Worm (Caenorhabditis elegans): ENCODE measurements around the gene enpl-1.
A peak's percentile ranks its signal among the peaks of the same experiment; 100 is the strongest.

Gene enpl-1

ce11 chrIV:11118837-11119491, at the start of gene enpl-1, which contains the start of gene imp-2 (continued):
- TF ChIP-seq ztf-22 (GFP tag; optimal IDR thresholded peaks at IDR 0.05), result peak; percentile 48
- peak; percentile 57 for TF ChIP-seq ZK185.1 (tag; optimal IDR thresholded peaks at IDR 0.05; ENCODE audit: poor library complexity, severe bottlenecking)
- peak; percentile 77 for TF ChIP-seq madf-10 (tag; optimal IDR thresholded peaks at IDR 0.05)
- peak; percentile 74 for TF ChIP-seq somi-1 (GFP tag; optimal IDR thresholded peaks at IDR 0.05)
- TF ChIP-seq F57A8.1 (GFP tag; optimal IDR thresholded peaks at IDR 0.05), result peak; percentile 40
- TF ChIP-seq let-607 (tag; optimal IDR thresholded peaks at IDR 0.05), result peak; percentile 100
- peak; percentile 58; the same call in 1 of the 2 replicates for TF ChIP-seq lir-1 (GFP tag; conservative IDR thresholded peaks at IDR 0.05)
- no peak for TF ChIP-seq him-1 (tag; optimal IDR thresholded peaks at IDR 0.05)
- TF ChIP-seq F57C9.4 (tag; optimal IDR thresholded peaks at IDR 0.05), result no peak
- TF ChIP-seq nfyb-1 (GFP tag; IDR thresholded peaks at IDR 0.05), result peak; percentile 100
- no peak for TF ChIP-seq rpc-1 (optimal IDR thresholded peaks at IDR 0.05)
- peak; percentile 5 for TF ChIP-seq rpc-1 (tag; optimal IDR thresholded peaks at IDR 0.05)
- TF ChIP-seq cebp-1 (GFP tag; IDR thresholded peaks at IDR 0.05), result 0 out of 2 replicates have a peak, but pooled peaks have one; percentile 12
- peak; percentile 82 for TF ChIP-seq cebp-1 (tag; optimal IDR thresholded peaks at IDR 0.05)
- TF ChIP-seq B0019.2 (GFP tag; conservative IDR thresholded peaks at IDR 0.05), result no peak
- TF ChIP-seq egl-44 (GFP tag; IDR thresholded peaks at IDR 0.05), result peak; percentile 55; the same call in 1 of the 2 replicates
- TF ChIP-seq tlf-1 (GFP tag; optimal IDR thresholded peaks at IDR 0.05), result peak; percentile 86
- TF ChIP-seq xnd-1 (tag; optimal IDR thresholded peaks at IDR 0.05), result no peak
- TF ChIP-seq F33H1.4 (GFP tag; IDR thresholded peaks at IDR 0.05), result peak; percentile 63
- TF ChIP-seq egrh-3 (GFP tag; IDR thresholded peaks at IDR 0.05), result peak; percentile 69
- peak; percentile 85 for TF ChIP-seq lin-40 (tag; optimal IDR thresholded peaks at IDR 0.05)
- TF ChIP-seq Y79H2A.3 (GFP tag; conservative IDR thresholded peaks at IDR 0.05), result no peak
- peak; percentile 60; the same call in 1 of the 2 replicates for TF ChIP-seq madf-6 (GFP tag; IDR thresholded peaks at IDR 0.05)
- TF ChIP-seq C17E4.6 (GFP tag; IDR thresholded peaks at IDR 0.05), result no peak
- TF ChIP-seq lin-54 (GFP tag; optimal IDR thresholded peaks at IDR 0.05), result peak; percentile 82
- TF ChIP-seq die-1 (tag; optimal IDR thresholded peaks at IDR 0.05), result peak; percentile 12
- no peak for TF ChIP-seq sdz-38 (tag; optimal IDR thresholded peaks at IDR 0.05)
- peak; percentile 34 for TF ChIP-seq F49E8.2 (tag; optimal IDR thresholded peaks at IDR 0.05; ENCODE audit: insufficient read depth)
- peak; percentile 48 for TF ChIP-seq dpl-1 (GFP tag; optimal IDR thresholded peaks at IDR 0.05)
- TF ChIP-seq sptf-2 (GFP tag; optimal IDR thresholded peaks at IDR 0.05), result no peak
- no peak for TF ChIP-seq aptf-2 (GFP tag; conservative IDR thresholded peaks at IDR 0.05)
- TF ChIP-seq ztf-25 (GFP tag; IDR thresholded peaks at IDR 0.05), result 0 out of 2 replicates have a peak, but pooled peaks have one; percentile 30
- peak; percentile 82 for TF ChIP-seq nhr-90 (tag; optimal IDR thresholded peaks at IDR 0.05)
- TF ChIP-seq B0261.1 (tag; optimal IDR thresholded peaks at IDR 0.05), result no peak
- peak; percentile 65 for TF ChIP-seq tbp1 (GFP tag; optimal IDR thresholded peaks at IDR 0.05)
- no peak for TF ChIP-seq mxl-1 (tag; optimal IDR thresholded peaks at IDR 0.05)
- peak; percentile 21 for TF ChIP-seq F23B12.7 (tag; optimal IDR thresholded peaks at IDR 0.05; ENCODE audit: insufficient read depth)
- TF ChIP-seq nfya-1 (tag; optimal IDR thresholded peaks at IDR 0.05; ENCODE audit: borderline replicate concordance, insufficient read depth), result no peak
- TF ChIP-seq Y95B8A.8 (GFP tag; IDR thresholded peaks at IDR 0.05), result 0 out of 2 replicates have a peak, but pooled peaks have one; percentile 20
- TF ChIP-seq rcor-1 (GFP tag; IDR thresholded peaks at IDR 0.05), result peak; percentile 75
- peak; percentile 82 for TF ChIP-seq mcd-1 (GFP tag; IDR thresholded peaks at IDR 0.05)
- no peak for TF ChIP-seq F39B2.1 (GFP tag; IDR thresholded peaks at IDR 0.05)
- no peak for TF ChIP-seq ama-1 (optimal IDR thresholded peaks at IDR 0.05)
- TF ChIP-seq ama-1 (GFP tag; optimal IDR thresholded peaks at IDR 0.05), result peak in 1 of 2 experiments; percentile 41
- peak; percentile 76 for TF ChIP-seq ztf-18 (tag; optimal IDR thresholded peaks at IDR 0.05)
- peak; percentile 46 for TF ChIP-seq gei-17 (GFP tag; optimal IDR thresholded peaks at IDR 0.05)
- TF ChIP-seq lsy-27 (tag; optimal IDR thresholded peaks at IDR 0.05; ENCODE audit: borderline replicate concordance, insufficient read depth), result no peak

Measured in whole organism, young adult.